Worm (Caenorhabditis elegans): ENCODE data around the gene D2023.6.

D2023.6 gene

DNA sequence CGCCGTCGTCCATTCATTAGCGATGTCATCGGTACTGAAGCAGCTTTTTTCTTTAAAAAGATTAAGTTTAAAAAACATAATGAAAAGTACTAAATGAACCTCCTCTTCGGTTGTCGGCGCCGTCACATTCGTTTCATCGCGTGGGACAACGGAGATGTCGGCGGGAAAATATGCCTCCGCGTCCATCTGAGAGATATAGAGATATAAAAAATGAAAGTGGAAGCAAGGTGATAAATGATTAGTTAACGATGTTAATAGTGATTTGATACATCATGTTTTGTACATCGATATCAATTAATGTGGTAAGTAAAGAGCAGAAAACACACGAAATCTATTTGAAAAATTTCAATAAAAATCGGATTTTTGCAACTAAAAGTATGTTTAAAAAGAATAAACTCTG, 39.9 kb upstream of the D2023.6 start, which contains the start of gene F55A11.7:
Gene F55A11.7 (minus strand): TSS at position 186 of the 400 bp plus-strand sequence.
- TF ChIP-seq lin-11 (tag; optimal IDR thresholded peaks at IDR 0.05) (no peak), unc-55 (GFP tag; optimal IDR thresholded peaks at IDR 0.05) (no peak), nhr-237 (tag; optimal IDR thresholded peaks at IDR 0.05) (no peak)

DNA sequence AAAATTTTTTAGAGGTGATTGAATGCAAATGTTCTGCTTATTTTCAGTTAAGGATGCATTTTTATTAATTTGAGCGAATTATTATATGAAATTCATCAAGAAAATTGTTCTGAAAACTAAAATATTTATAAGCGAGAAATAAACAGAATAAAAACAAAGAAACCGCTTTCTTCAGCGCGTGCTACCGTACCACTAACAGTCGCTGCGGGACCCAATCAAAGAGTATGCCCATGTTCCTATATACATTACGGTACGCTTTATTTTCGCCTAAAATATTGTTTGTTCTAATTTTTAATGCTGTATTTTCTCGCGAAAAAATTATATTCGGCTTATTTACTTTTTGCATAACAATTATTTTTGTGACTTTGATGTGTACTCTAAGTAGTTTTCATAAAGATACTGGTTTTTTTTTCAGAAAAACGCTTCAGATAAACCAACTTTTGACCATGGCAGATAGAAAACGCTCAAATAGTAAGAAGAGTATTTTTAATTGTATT, 39.4 kb upstream of the D2023.6 start, which contains the start of gene F55A11.8:
Gene F55A11.8 (plus strand): TSS at position 447 of the 497 bp plus-strand sequence.
- TF ChIP-seq unc-39 (tag; optimal IDR thresholded peaks at IDR 0.05) (no peak), elt-1 (tag; optimal IDR thresholded peaks at IDR 0.05) (no peak), zag-1 (tag; optimal IDR thresholded peaks at IDR 0.05) (no peak), ama-1 (optimal IDR thresholded peaks at IDR 0.05) (no peak), aly-2 (tag; optimal IDR thresholded peaks at IDR 0.05) (no peak), sma-3 (GFP tag; optimal IDR thresholded peaks at IDR 0.05) (no peak), sma-9 (GFP tag; optimal IDR thresholded peaks at IDR 0.05) (no peak), sma-9 (tag; optimal IDR thresholded peaks at IDR 0.05) (no peak), lin-13 (GFP tag; optimal IDR thresholded peaks at IDR 0.05) (no peak), gmeb-1 (tag; optimal IDR thresholded peaks at IDR 0.05) (no peak), snpc-4 (tag; optimal IDR thresholded peaks at IDR 0.05) (no peak), lin-11 (tag; optimal IDR thresholded peaks at IDR 0.05) (no peak), C34F6.9 (tag; optimal IDR thresholded peaks at IDR 0.05) (no peak), mdl-1 (tag; optimal IDR thresholded peaks at IDR 0.05) (no peak), ztf-11 (tag; optimal IDR thresholded peaks at IDR 0.05) (no peak), sem-4 (tag; optimal IDR thresholded peaks at IDR 0.05) (no peak), F13H6.1 (tag; optimal IDR thresholded peaks at IDR 0.05) (no peak), lin-39 (tag; optimal IDR thresholded peaks at IDR 0.05) (no peak), nhr-12 (tag; optimal IDR thresholded peaks at IDR 0.05) (no peak), unc-55 (GFP tag; optimal IDR thresholded peaks at IDR 0.05) (no peak)

DNA sequence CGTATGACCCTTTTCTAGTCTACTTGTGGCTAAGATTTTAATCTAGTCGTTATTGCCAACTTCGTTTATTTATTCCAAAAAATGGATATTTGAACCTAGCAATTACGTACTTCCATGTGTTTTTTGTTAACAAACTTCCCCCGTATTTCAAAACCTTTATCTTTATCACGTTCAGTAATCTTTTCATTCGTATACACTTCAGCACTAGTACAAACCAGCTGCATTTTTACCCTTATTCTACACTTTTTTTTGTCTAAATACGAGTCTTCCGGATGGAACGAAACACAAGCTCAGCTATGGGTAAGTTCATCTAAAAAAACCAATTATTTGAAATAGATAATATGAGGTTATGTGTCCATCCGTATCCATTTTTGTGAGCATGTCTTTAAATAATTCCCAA, 37.7 kb upstream of the D2023.6 start, which contains the start of gene D2023.1:
Gene D2023.1 (plus strand): TSS at position 77 of the 400 bp plus-strand sequence.
- TF ChIP-seq ztf-1 (GFP tag; conservative IDR thresholded peaks at IDR 0.05), result no peak

DNA sequence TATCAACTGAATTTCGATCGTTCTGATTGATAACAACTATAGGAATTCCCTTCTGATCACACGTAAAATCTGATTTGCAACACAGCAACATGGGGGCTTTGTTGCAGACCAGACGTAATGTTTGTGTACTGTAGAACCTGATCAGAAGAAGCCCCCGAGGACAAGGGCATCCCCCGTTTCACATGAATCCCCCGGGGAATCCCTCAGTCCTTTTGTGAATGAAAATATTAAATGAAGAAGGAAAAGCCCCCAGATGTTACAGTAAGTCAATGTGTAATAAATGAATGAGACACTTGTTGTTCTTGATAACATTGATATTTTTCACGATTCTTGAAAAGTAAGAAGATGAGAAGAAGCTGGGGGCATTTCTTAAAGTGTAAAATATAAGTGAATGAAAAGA, 33.0 kb upstream of the D2023.6 start:
- TF ChIP-seq blmp-1 (tag; optimal IDR thresholded peaks at IDR 0.05; ENCODE audit: insufficient read depth) (peak; percentile 38), elt-1 (tag; optimal IDR thresholded peaks at IDR 0.05) (no peak), nhr-25 (tag; optimal IDR thresholded peaks at IDR 0.05) (peak; percentile 81), mab-5 (tag; optimal IDR thresholded peaks at IDR 0.05) (no peak)

DNA sequence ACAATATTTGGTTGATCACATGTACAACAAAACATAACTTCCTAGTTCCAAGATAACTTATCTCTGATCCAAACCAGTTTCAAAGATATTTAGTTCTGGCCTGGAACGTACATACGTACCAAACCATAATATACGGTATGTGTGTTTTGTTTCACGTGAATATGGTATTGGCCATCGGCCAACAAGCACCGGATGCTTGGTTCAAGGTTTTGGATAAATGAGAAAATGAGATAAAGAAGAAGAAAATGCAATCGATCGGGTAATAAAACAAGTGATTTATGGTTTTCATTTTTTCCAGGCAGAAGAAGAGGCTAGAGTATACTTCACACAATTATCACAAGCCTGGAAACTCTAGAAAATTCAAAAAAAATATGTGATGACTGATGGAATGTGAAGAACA, 31.8 kb upstream of the D2023.6 start:
- TF ChIP-seq R02D3.7 (tag; optimal IDR thresholded peaks at IDR 0.05), result no peak
- TF ChIP-seq nhr-6 (tag; optimal IDR thresholded peaks at IDR 0.05), result no peak
- no peak for TF ChIP-seq nhr-11 (tag; optimal IDR thresholded peaks at IDR 0.05)
- no peak for TF ChIP-seq aly-2 (tag; optimal IDR thresholded peaks at IDR 0.05)
- peak; percentile 79 for TF ChIP-seq sma-9 (GFP tag; optimal IDR thresholded peaks at IDR 0.05)
- no peak for TF ChIP-seq sma-9 (tag; optimal IDR thresholded peaks at IDR 0.05)
- peak; percentile 69 for TF ChIP-seq egl-27 (tag; optimal IDR thresholded peaks at IDR 0.05)
- no peak for TF ChIP-seq nhr-23 (tag; optimal IDR thresholded peaks at IDR 0.05)
- TF ChIP-seq nhr-25 (tag; optimal IDR thresholded peaks at IDR 0.05), result peak; percentile 52
- TF ChIP-seq nhr-10 (tag; optimal IDR thresholded peaks at IDR 0.05), result no peak
- no peak for TF ChIP-seq sem-4 (tag; optimal IDR thresholded peaks at IDR 0.05)
- no peak for TF ChIP-seq Y55F3AM.14 (GFP tag; optimal IDR thresholded peaks at IDR 0.05)
- no peak for TF ChIP-seq elt-1 (tag; optimal IDR thresholded peaks at IDR 0.05)
- TF ChIP-seq nhr-12 (tag; optimal IDR thresholded peaks at IDR 0.05), result no peak
- no peak for TF ChIP-seq nhr-237 (tag; optimal IDR thresholded peaks at IDR 0.05)
- peak; percentile 73 for TF ChIP-seq nhr-21 (tag; optimal IDR thresholded peaks at IDR 0.05)
- no peak for TF ChIP-seq mbf-1 (tag; optimal IDR thresholded peaks at IDR 0.05)
- no peak for TF ChIP-seq C34F6.9 (tag; optimal IDR thresholded peaks at IDR 0.05)
- peak; percentile 59 for TF ChIP-seq sma-3 (GFP tag; optimal IDR thresholded peaks at IDR 0.05)
- TF ChIP-seq snpc-4 (tag; optimal IDR thresholded peaks at IDR 0.05), result no peak
- no peak for TF ChIP-seq skn-1 (tag; optimal IDR thresholded peaks at IDR 0.05)
- TF ChIP-seq lsy-2 (tag; optimal IDR thresholded peaks at IDR 0.05), result no peak
- no peak for TF ChIP-seq peb-1 (tag; optimal IDR thresholded peaks at IDR 0.05)
- TF ChIP-seq ZK546.5 (tag; optimal IDR thresholded peaks at IDR 0.05), result no peak
- TF ChIP-seq ama-1 (optimal IDR thresholded peaks at IDR 0.05), result no peak
- no peak for TF ChIP-seq dmd-4 (tag; optimal IDR thresholded peaks at IDR 0.05)
- TF ChIP-seq lin-13 (GFP tag; optimal IDR thresholded peaks at IDR 0.05), result no peak
- no peak for TF ChIP-seq lin-11 (tag; optimal IDR thresholded peaks at IDR 0.05)
- TF ChIP-seq fos-1 (tag; optimal IDR thresholded peaks at IDR 0.05), result no peak
- TF ChIP-seq unc-55 (GFP tag; optimal IDR thresholded peaks at IDR 0.05), result no peak
- no peak for TF ChIP-seq lin-39 (tag; optimal IDR thresholded peaks at IDR 0.05)
- peak in 1 of 2 experiments; percentile 2 for TF ChIP-seq mdl-1 (tag; optimal IDR thresholded peaks at IDR 0.05)
- TF ChIP-seq elt-3 (tag; optimal IDR thresholded peaks at IDR 0.05), result no peak
